Worm (Caenorhabditis elegans) whole organism, L2 larva: ENCODE measurements around the gene Y48G9A.11.
"Not testable (repeated sequence)": the region's sequence is repeated elsewhere in the genome, so short reads cannot be mapped to it uniquely, and the experiment has no call there.

Experiments used
- C34F6.9 ChIP-seq: fragments of 150-350 bp; optimal IDR thresholded peaks from 2 replicates; lab custom pipeline; 2014; ENCODE audit warnings: missing biosample characterization, missing genetic modification characterization
- F13H6.1 ChIP-seq: sonication (generic microtip); optimal IDR thresholded peaks from 2 replicates; lab custom pipeline; 2016; ENCODE audit warnings: missing genetic modification characterization, missing compliant biosample characterization
- R02D3.7 ChIP-seq: fragments of 150-350 bp; optimal IDR thresholded peaks from 2 replicates; lab custom pipeline; 2014; ENCODE audit warnings: missing biosample characterization, missing genetic modification characterization
- ZK546.5 ChIP-seq: sonication (generic microtip); optimal IDR thresholded peaks from 2 replicates; lab custom pipeline; 2017; ENCODE audit warnings: missing biosample characterization, missing genetic modification characterization
- alr-1 ChIP-seq: fragments of 150-350 bp; optimal IDR thresholded peaks from 2 replicates; lab custom pipeline; 2014; ENCODE audit warnings: missing biosample characterization, missing genetic modification characterization
- aly-2 ChIP-seq: fragments of 150-350 bp; optimal IDR thresholded peaks from 2 replicates; lab custom pipeline; 2014; ENCODE audit warnings: missing biosample characterization, missing genetic modification characterization
- ama-1 ChIP-seq: fragments of 150-350 bp; optimal IDR thresholded peaks from 2 replicates; lab custom pipeline; 2018; ENCODE audit warnings: inconsistent platforms
- blmp-1 ChIP-seq: sonication (generic microtip); optimal IDR thresholded peaks from 2 replicates; lab custom pipeline; 2017; ENCODE audit warnings: missing genetic modification characterization, mild to moderate bottlenecking, missing compliant biosample characterization, antibody characterized with exemption, moderate library complexity; ENCODE audit not compliant: insufficient read depth
- ceh-16 ChIP-seq: fragments of 150-350 bp; optimal IDR thresholded peaks from 2 replicates; lab custom pipeline; 2014; ENCODE audit warnings: missing biosample characterization, missing genetic modification characterization
- ceh-82 ChIP-seq: fragments of 150-350 bp; optimal IDR thresholded peaks from 2 replicates; lab custom pipeline; 2014; ENCODE audit warnings: missing biosample characterization, missing genetic modification characterization
- dmd-4 ChIP-seq: sonication (generic microtip); optimal IDR thresholded peaks from 2 replicates; lab custom pipeline; 2017; ENCODE audit warnings: missing biosample characterization, missing genetic modification characterization
- egl-27 ChIP-seq: sonication (generic microtip); optimal IDR thresholded peaks from 3 replicates; lab custom pipeline; 2017; ENCODE audit warnings: missing biosample characterization, missing genetic modification reagents, missing genetic modification characterization
- elt-1 ChIP-seq: fragments of 150-350 bp; optimal IDR thresholded peaks from 2 replicates; lab custom pipeline; 2014; ENCODE audit warnings: missing biosample characterization, missing genetic modification characterization
- fos-1 ChIP-seq: fragments of 150-350 bp; optimal IDR thresholded peaks from 2 replicates; lab custom pipeline; 2014; ENCODE audit warnings: missing biosample characterization, missing genetic modification characterization
- gmeb-1 ChIP-seq: fragments of 150-350 bp; optimal IDR thresholded peaks from 2 replicates; lab custom pipeline; 2014; ENCODE audit warnings: missing biosample characterization, missing genetic modification characterization
- lin-11 ChIP-seq: fragments of 150-350 bp; sonication (generic microtip); optimal IDR thresholded peaks from 2 replicates; lab custom pipeline; 2014; ENCODE audit warnings: missing biosample characterization, missing genetic modification characterization, inconsistent platforms, mixed read lengths
- lin-13 ChIP-seq: fragments of 150-350 bp; optimal IDR thresholded peaks from 2 replicates; lab custom pipeline; 2014; ENCODE audit warnings: missing biosample characterization, missing genetic modification reagents, missing genetic modification characterization
- lin-39 ChIP-seq: fragments of 150-350 bp; optimal IDR thresholded peaks from 2 replicates; lab custom pipeline; 2014; ENCODE audit warnings: missing biosample characterization, missing genetic modification reagents, missing genetic modification characterization
- lsy-2 ChIP-seq, 2 experiments: fragments of 150-350 bp in 1 of 2; sonication (generic microtip) in 1 of 2; optimal IDR thresholded peaks; 2 replicates each; lab custom pipeline; 2014 to 2017; ENCODE audit warnings: missing biosample characterization in 2 of 2, missing genetic modification characterization in 2 of 2
- mab-5 ChIP-seq: fragments of 150-350 bp; optimal IDR thresholded peaks from 2 replicates; lab custom pipeline; 2014; ENCODE audit warnings: missing biosample characterization, missing genetic modification characterization
- nhr-129 ChIP-seq: fragments of 150-350 bp; optimal IDR thresholded peaks from 2 replicates; lab custom pipeline; 2014; ENCODE audit warnings: missing biosample characterization, missing genetic modification characterization
- nhr-23 ChIP-seq: fragments of 150-350 bp; optimal IDR thresholded peaks from 2 replicates; lab custom pipeline; 2014; ENCODE audit warnings: missing biosample characterization, missing genetic modification reagents, missing genetic modification characterization
- nhr-237 ChIP-seq: fragments of 150-350 bp; optimal IDR thresholded peaks from 2 replicates; lab custom pipeline; 2014; ENCODE audit warnings: missing biosample characterization, missing genetic modification characterization
- nhr-25 ChIP-seq: fragments of 150-350 bp; sonication (generic microtip); optimal IDR thresholded peaks from 3 replicates; lab custom pipeline; 2014; ENCODE audit warnings: missing biosample characterization, missing genetic modification characterization
- sem-4 ChIP-seq: fragments of 150-350 bp; optimal IDR thresholded peaks from 2 replicates; lab custom pipeline; 2014; ENCODE audit warnings: missing biosample characterization, missing genetic modification reagents, missing genetic modification characterization
- sma-9 ChIP-seq, 2 experiments: fragments of 150-350 bp in 1 of 2; sonication (generic microtip) in 1 of 2; optimal IDR thresholded peaks; 2 replicates each; lab custom pipeline; 2014 to 2016; ENCODE audit warnings: missing genetic modification characterization in 2 of 2, mild to moderate bottlenecking in 1 of 2, missing biosample characterization in 1 of 2, missing compliant biosample characterization in 1 of 2, missing genetic modification reagents in 1 of 2, moderate library complexity in 1 of 2
- unc-39 ChIP-seq: fragments of 150-350 bp; optimal IDR thresholded peaks from 2 replicates; lab custom pipeline; 2014; ENCODE audit warnings: missing biosample characterization, missing genetic modification characterization
- unc-55 ChIP-seq: fragments of 150-350 bp; sonication (generic microtip); optimal IDR thresholded peaks from 3 replicates; lab custom pipeline; 2014; ENCODE audit warnings: missing biosample characterization, missing genetic modification reagents, missing genetic modification characterization
- zag-1 ChIP-seq: fragments of 150-350 bp; optimal IDR thresholded peaks from 2 replicates; lab custom pipeline; 2014; ENCODE audit warnings: missing biosample characterization, missing genetic modification characterization
- ztf-1 ChIP-seq: fragments of 200-800 bp; sonication (Bioruptor generic); conservative IDR thresholded peaks from 2 replicates; pipeline ENCODE4 v1.3.6; 2022; ENCODE audit warnings: missing genetic modification characterization, missing compliant biosample characterization
- ztf-11 ChIP-seq: sonication (generic microtip); optimal IDR thresholded peaks from 2 replicates; lab custom pipeline; 2017; ENCODE audit warnings: missing biosample characterization, missing genetic modification characterization
- ztf-4 ChIP-seq: fragments of 150-350 bp; optimal IDR thresholded peaks from 2 replicates; lab custom pipeline; 2014; ENCODE audit warnings: missing biosample characterization, missing genetic modification characterization

Gene Y48G9A.11

DNA sequence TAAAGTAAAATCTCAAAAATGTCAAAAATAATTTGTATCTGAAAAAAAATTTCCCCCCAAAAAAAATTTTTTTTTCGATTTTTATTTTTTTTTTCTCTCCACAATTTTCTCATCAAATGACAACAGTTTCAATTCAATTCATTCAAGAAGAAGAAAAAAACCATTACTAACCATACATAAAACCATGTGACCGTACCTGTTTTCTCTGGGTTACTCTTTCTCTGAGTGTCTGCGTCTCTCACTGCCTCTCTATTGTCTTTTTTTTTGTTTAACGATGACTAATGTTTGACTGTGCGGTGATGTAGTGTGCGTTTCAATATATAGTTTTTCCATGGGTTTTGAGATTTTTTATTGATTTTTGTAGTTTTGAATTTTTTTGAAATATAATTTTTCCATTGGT lies 26.0 kb downstream of the Y48G9A.11 start (continued):
- TF ChIP-seq nhr-129 (tag; lab: Kevin White, UChicago) (peak; percentile 59), ztf-4 (tag; lab: Kevin White, UChicago) (peak; percentile 27), lin-11 (tag; lab: Kevin White, UChicago) (no peak), nhr-237 (no peak), blmp-1 (tag; lab: Kevin White, UChicago) (peak; percentile 37), ztf-11 (no peak), sma-9 (GFP tag; optimal IDR thresholded peaks at IDR 0.05; lab: Kevin White, UChicago) (no peak), sma-9 (tag; optimal IDR thresholded peaks at IDR 0.05; lab: Kevin White, UChicago) (no peak), ztf-1 (no peak), zag-1 (tag; lab: Kevin White, UChicago) (no peak), egl-27 (no peak), sem-4 (tag; lab: Kevin White, UChicago) (peak; percentile 63), nhr-25 (tag; lab: Kevin White, UChicago) (peak; percentile 87), ceh-16 (tag; lab: Kevin White, UChicago) (no peak), lsy-2 (tag; optimal IDR thresholded peaks at IDR 0.05; lab: Kevin White, UChicago) (peak in 1 of 2 experiments; percentile 62), ZK546.5 (no peak), lin-39 (no peak), F13H6.1 (tag; lab: Kevin White, UChicago) (peak; percentile 73), elt-1 (tag; lab: Kevin White, UChicago) (no peak)

DNA sequence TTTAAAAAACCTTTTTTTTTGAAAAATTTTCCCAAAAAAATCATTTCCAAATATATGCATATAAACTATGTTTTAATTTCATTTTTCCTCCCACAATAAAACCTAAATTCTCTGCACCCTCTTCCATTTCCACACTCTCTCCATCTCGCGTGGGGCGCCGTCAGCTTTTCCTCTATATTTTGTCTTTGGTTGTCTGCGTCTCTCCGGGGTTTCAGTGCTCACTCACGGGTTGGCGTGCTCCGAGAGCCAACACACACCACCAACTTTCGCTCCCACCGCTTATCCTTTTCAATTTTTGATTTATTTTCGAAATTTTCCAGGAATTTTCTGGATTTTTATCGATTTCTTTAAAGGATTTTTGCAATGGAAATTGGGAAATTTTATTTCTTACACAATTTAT lies 27.2 kb downstream of the Y48G9A.11 start:
- peak; percentile 15 for TF ChIP-seq nhr-129 (tag; lab: Kevin White, UChicago)
- peak; percentile 11 for TF ChIP-seq gmeb-1 (tag; lab: Kevin White, UChicago)
- TF ChIP-seq F13H6.1 (tag; lab: Kevin White, UChicago) = peak; percentile 17
- peak; percentile 49 for TF ChIP-seq unc-55
- peak; percentile 9 for TF ChIP-seq fos-1 (tag; lab: Kevin White, UChicago)
- peak; percentile 20 for TF ChIP-seq lin-13 (GFP tag; lab: Kevin White, UChicago)
- TF ChIP-seq C34F6.9 = peak; percentile 56
- TF ChIP-seq lsy-2 (tag; optimal IDR thresholded peaks at IDR 0.05; lab: Kevin White, UChicago) = peak in 1 of 2 experiments; percentile 43
- no peak for TF ChIP-seq ama-1
- TF ChIP-seq dmd-4 (tag; lab: Kevin White, UChicago) = no peak

DNA sequence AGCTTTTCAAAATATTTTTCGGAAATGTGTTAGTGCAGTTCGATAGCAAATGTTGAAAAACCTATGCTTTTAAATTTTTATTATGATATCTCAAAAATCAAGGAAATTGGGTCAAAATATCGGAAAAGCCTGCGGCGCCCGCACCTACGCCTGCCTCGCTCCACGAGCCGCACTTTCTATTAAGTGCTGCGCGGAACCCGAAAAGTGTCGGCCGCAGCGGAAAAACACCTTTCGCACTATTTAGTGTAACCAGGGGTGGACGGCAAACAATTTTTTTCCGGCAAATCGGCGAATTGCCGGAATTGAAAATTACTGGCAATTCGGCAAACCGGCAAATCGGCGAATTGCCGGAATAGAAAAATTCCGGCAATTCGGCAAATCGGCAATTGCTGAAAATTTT lies 31.9 kb downstream of the Y48G9A.11 start:
- TF ChIP-seq fos-1 (tag; lab: Kevin White, UChicago) = no peak

DNA sequence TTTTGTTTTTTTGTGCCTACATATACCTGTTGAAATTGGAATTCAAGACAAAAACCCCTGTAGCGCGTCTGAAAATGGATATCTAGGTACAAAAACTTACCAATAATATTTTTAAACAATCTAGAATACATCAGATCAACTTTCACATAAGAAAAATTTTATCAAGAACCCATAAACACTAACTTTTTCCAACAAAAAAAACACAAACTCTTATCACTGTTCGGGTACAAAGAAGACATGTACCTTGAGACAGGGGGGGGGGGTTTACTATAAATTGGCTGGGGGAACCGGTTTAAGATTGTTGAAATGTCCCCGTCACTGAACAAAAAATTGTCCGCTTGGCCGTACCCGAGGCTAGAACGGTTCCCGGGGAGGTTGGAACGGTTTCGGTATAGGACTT lies 34.2 kb downstream of the Y48G9A.11 start, which contains the start of gene cpt-3:
Gene cpt-3 (plus strand): TSS at position 301 of the 400 bp plus-strand sequence.
- TF ChIP-seq nhr-23; unc-39 (tag; lab: Kevin White, UChicago); lin-13 (GFP tag; lab: Kevin White, UChicago): not testable (repeated sequence)

DNA sequence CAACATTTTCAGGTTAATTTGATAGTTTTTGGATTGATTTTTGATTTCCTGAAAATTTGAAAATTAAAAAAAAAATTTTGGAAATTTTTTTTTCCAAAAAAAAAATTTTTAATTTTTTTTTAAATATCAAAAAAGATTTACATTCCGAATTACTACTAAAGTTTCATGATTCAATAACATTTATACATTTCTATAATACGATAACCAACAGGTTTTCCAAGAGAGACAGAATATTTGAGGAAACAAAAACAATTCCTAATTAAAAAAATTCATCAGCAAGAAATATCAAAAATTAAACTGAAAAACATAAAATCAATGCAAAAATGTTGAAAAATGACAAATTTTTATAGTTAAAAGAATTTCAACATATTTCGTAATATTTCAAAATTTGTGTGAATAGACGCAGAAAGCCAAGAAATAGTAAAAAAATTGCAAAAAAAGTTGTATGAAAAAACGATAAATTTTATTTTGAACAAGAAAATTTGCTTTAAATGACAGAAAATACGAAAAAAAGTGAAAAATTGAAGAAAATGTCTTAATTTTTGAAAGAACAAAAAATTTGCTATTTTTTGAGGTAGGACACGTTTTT lies 40.1 kb downstream of the Y48G9A.11 start, which contains the start of gene Y39A3A.4:
Gene Y39A3A.4 (minus strand): TSS at position 51 of the 589 bp plus-strand sequence.
- TF ChIP-seq nhr-129 (tag; lab: Kevin White, UChicago) (peak; percentile 5), mab-5 (tag; lab: Kevin White, UChicago) (no peak)

DNA sequence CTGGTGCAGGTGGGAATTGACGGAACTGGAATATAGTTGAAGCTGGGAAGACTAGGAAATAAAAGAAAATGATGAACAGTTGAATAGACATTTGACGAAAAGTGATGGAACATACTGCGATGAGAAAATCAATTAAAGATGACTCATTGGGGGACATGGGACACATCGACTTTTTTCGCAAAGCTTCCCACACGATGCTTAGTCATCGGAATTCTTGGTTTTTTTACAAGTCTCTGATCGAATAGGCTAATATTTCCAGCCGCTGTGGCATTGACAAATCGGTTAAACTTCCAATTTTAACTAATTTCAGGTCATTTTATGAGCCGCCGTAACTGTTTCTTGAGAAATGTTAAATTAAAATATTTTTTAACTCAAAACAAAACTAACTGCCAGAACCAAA lies 48.4 kb downstream of the Y48G9A.11 start, which contains the start of gene Y39A3A.3:
Gene Y39A3A.3 (minus strand): TSS at position 101 of the 400 bp plus-strand sequence.
- TF ChIP-seq dmd-4 (tag; lab: Kevin White, UChicago) = no peak
- no peak for TF ChIP-seq R02D3.7 (tag; lab: Kevin White, UChicago)
- no peak for TF ChIP-seq unc-55
- TF ChIP-seq blmp-1 (tag; lab: Kevin White, UChicago) = no peak
- TF ChIP-seq ceh-82 = no peak
- TF ChIP-seq aly-2 (tag; lab: Kevin White, UChicago) = no peak
- TF ChIP-seq ceh-16 (tag; lab: Kevin White, UChicago) = no peak
- TF ChIP-seq elt-1 (tag; lab: Kevin White, UChicago) = no peak
- no peak for TF ChIP-seq alr-1 (tag; lab: Kevin White, UChicago)
- TF ChIP-seq unc-39 (tag; lab: Kevin White, UChicago) = no peak
- TF ChIP-seq ZK546.5 = no peak
- no peak for TF ChIP-seq fos-1 (tag; lab: Kevin White, UChicago)
